Fruit fly (Drosophila melanogaster) whole organism, prepupa: ENCODE measurements around the gene Gfrl.

Experiments
- CG11294 ChIP-seq: fragments of 200-800 bp; sonication (Bioruptor generic); IDR thresholded peaks from 2 replicates; pipeline ENCODE4 v1.3.6; 2022; ENCODE audit warnings: missing biosample characterization, missing genetic modification characterization
- CG11902 ChIP-seq: fragments of 200-800 bp; sonication (Bioruptor generic); optimal IDR thresholded peaks from 3 replicates; lab custom pipeline; 2016; ENCODE audit warnings: missing biosample characterization, missing genetic modification characterization
- CG1621 ChIP-seq: fragments of 200-800 bp; sonication (Bioruptor generic); optimal IDR thresholded peaks from 3 replicates; lab custom pipeline; 2018; ENCODE audit warnings: missing biosample characterization, mild to moderate bottlenecking, missing genetic modification characterization
- CG3032 ChIP-seq: fragments of 200-800 bp; optimal IDR thresholded peaks from 2 replicates; lab custom pipeline; 2019; ENCODE audit warnings: missing biosample characterization, mild to moderate bottlenecking, missing genetic modification characterization, moderate library complexity
- CG31627 ChIP-seq: fragments of 200-800 bp; sonication (Bioruptor generic); optimal IDR thresholded peaks from 3 replicates; lab custom pipeline; 2016; ENCODE audit warnings: missing biosample characterization, missing genetic modification characterization
- CG32006 ChIP-seq: fragments of 200-800 bp; sonication (Bioruptor generic); optimal IDR thresholded peaks from 3 replicates; lab custom pipeline; 2017; ENCODE audit warnings: missing biosample characterization, mild to moderate bottlenecking, missing genetic modification characterization
- CG34406 ChIP-seq: fragments of 200-800 bp; sonication (Bioruptor generic); optimal IDR thresholded peaks from 3 replicates; lab custom pipeline; 2016; ENCODE audit warnings: missing biosample characterization, missing genetic modification characterization
- CG3919 ChIP-seq: fragments of 200-800 bp; sonication (Bioruptor generic); optimal IDR thresholded peaks from 3 replicates; lab custom pipeline; 2016; ENCODE audit warnings: missing biosample characterization, missing genetic modification characterization
- CG4318 ChIP-seq: fragments of 200-800 bp; sonication (Bioruptor generic); optimal IDR thresholded peaks from 3 replicates; lab custom pipeline; 2017; ENCODE audit warnings: missing biosample characterization, mild to moderate bottlenecking, missing genetic modification characterization
- CG6276 ChIP-seq: fragments of 200-800 bp; sonication (Bioruptor generic); optimal IDR thresholded peaks from 2 replicates; lab custom pipeline; 2017; ENCODE audit warnings: missing biosample characterization, mild to moderate bottlenecking, missing genetic modification characterization
- CG6808 ChIP-seq: fragments of 200-800 bp; sonication (Bioruptor generic); optimal IDR thresholded peaks from 3 replicates; lab custom pipeline; 2017; ENCODE audit warnings: missing biosample characterization, missing genetic modification characterization, mild to moderate bottlenecking, moderate library complexity, missing genetic modification reagents
- CG6854 ChIP-seq: fragments of 200-800 bp; sonication (Bioruptor generic); optimal IDR thresholded peaks from 2 replicates; lab custom pipeline; 2017; ENCODE audit warnings: missing biosample characterization, mild to moderate bottlenecking, missing genetic modification characterization
- CG8119 ChIP-seq: fragments of 200-800 bp; sonication (Bioruptor generic); IDR thresholded peaks from 3 replicates; pipeline ENCODE4 v1.3.6; 2022; ENCODE audit warnings: missing biosample characterization, missing genetic modification characterization
- Eip75B ChIP-seq: fragments of 200-800 bp; sonication (Bioruptor generic); optimal IDR thresholded peaks from 3 replicates; lab custom pipeline; 2016; ENCODE audit warnings: missing biosample characterization, missing genetic modification characterization
- Eip78C ChIP-seq: fragments of 200-800 bp; sonication (Bioruptor generic); peaks from one replicate; lab custom pipeline; 2016; ENCODE audit warnings: missing biosample characterization, missing genetic modification characterization
- Eip93F ChIP-seq: fragments of 200-800 bp; sonication (Bioruptor generic); optimal IDR thresholded peaks from 2 replicates; lab custom pipeline; 2016; ENCODE audit warnings: missing biosample characterization, mild to moderate bottlenecking, missing genetic modification characterization
- Ets21C ChIP-seq: fragments of 200-800 bp; sonication (Bioruptor generic); optimal IDR thresholded peaks from 3 replicates; lab custom pipeline; 2016; ENCODE audit warnings: missing biosample characterization, missing genetic modification characterization
- Gug ChIP-seq: fragments of 200-800 bp; sonication (Bioruptor generic); IDR thresholded peaks from 2 replicates; pipeline ENCODE4 v1.3.6; 2022; ENCODE audit warnings: missing biosample characterization, missing genetic modification characterization
- Hr38 ChIP-seq: sonication (Bioruptor generic); optimal IDR thresholded peaks from 2 replicates; lab custom pipeline; 2016; ENCODE audit warnings: missing biosample characterization, missing genetic modification characterization
- Lpt ChIP-seq: fragments of 200-800 bp; sonication (Bioruptor generic); optimal IDR thresholded peaks from 3 replicates; lab custom pipeline; 2016; ENCODE audit warnings: missing biosample characterization, missing genetic modification characterization
- Met ChIP-seq: fragments of 200-800 bp; sonication (Bioruptor generic); optimal IDR thresholded peaks from 3 replicates; lab custom pipeline; 2016; ENCODE audit warnings: missing biosample characterization, missing genetic modification characterization
- OdsH ChIP-seq: fragments of 200-800 bp; sonication (Bioruptor generic); optimal IDR thresholded peaks from 3 replicates; lab custom pipeline; 2016; ENCODE audit warnings: missing biosample characterization, missing genetic modification characterization
- Sox102F ChIP-seq: fragments of 200-800 bp; sonication (Bioruptor generic); optimal IDR thresholded peaks from 2 replicates; lab custom pipeline; 2016; ENCODE audit warnings: missing biosample characterization, mild to moderate bottlenecking, missing genetic modification characterization
- Sox15 ChIP-seq: fragments of 200-800 bp; sonication (Bioruptor generic); optimal IDR thresholded peaks from 3 replicates; lab custom pipeline; 2016; ENCODE audit warnings: missing biosample characterization, missing genetic modification characterization
- achi ChIP-seq: fragments of 200-800 bp; sonication (Bioruptor generic); optimal IDR thresholded peaks from 3 replicates; lab custom pipeline; 2016; ENCODE audit warnings: missing biosample characterization, missing genetic modification characterization
- acj6 ChIP-seq: fragments of 200-800 bp; sonication (Bioruptor generic); optimal IDR thresholded peaks from 3 replicates; lab custom pipeline; 2016; ENCODE audit warnings: missing biosample characterization, missing genetic modification characterization
- cyc ChIP-seq: fragments of 200-800 bp; sonication (Bioruptor generic); optimal IDR thresholded peaks from 3 replicates; lab custom pipeline; 2016; ENCODE audit warnings: missing biosample characterization, missing genetic modification characterization
- dac ChIP-seq: fragments of 200-800 bp; sonication (Bioruptor generic); optimal IDR thresholded peaks from 2 replicates; lab custom pipeline; 2017; ENCODE audit warnings: missing biosample characterization, mild to moderate bottlenecking, missing genetic modification characterization
- fd59A ChIP-seq: fragments of 200-800 bp; sonication (Bioruptor generic); optimal IDR thresholded peaks from 2 replicates; lab custom pipeline; 2017; ENCODE audit warnings: missing biosample characterization, mild to moderate bottlenecking, missing genetic modification characterization, missing genetic modification reagents
- fd85E ChIP-seq: fragments of 200-800 bp; sonication (Bioruptor generic); optimal IDR thresholded peaks from 3 replicates; lab custom pipeline; 2016; ENCODE audit warnings: missing biosample characterization, missing genetic modification characterization
- lz ChIP-seq: fragments of 200-800 bp; sonication (Bioruptor generic); optimal IDR thresholded peaks from 3 replicates; lab custom pipeline; 2016; ENCODE audit warnings: missing biosample characterization, missing genetic modification characterization
- pdm3 ChIP-seq: fragments of 200-800 bp; sonication (Bioruptor generic); optimal IDR thresholded peaks from 3 replicates; lab custom pipeline; 2016; ENCODE audit warnings: missing biosample characterization, missing genetic modification characterization
- spab ChIP-seq: fragments of 200-800 bp; sonication (Bioruptor generic); optimal IDR thresholded peaks from 2 replicates; lab custom pipeline; 2017; ENCODE audit warnings: missing biosample characterization, mild to moderate bottlenecking, missing genetic modification characterization, missing genetic modification reagents
- ss ChIP-seq, 2 experiments: fragments of 200-800 bp; sonication (Bioruptor generic); optimal IDR thresholded peaks; 2 replicates in 1 of 2; 3 replicates in 1 of 2; lab custom pipeline; 2017 to 2018; ENCODE audit warnings: mild to moderate bottlenecking in 2 of 2, missing biosample characterization in 2 of 2, missing genetic modification characterization in 2 of 2, moderate library complexity in 1 of 2
- svp ChIP-seq: fragments of 200-800 bp; sonication (Bioruptor generic); peaks from one replicate; lab custom pipeline; 2016; ENCODE audit warnings: missing biosample characterization, missing genetic modification characterization
- topi ChIP-seq: fragments of 200-800 bp; sonication (Bioruptor generic); optimal IDR thresholded peaks from 3 replicates; lab custom pipeline; 2016; ENCODE audit warnings: missing biosample characterization, missing genetic modification characterization
- vri ChIP-seq: fragments of 200-800 bp; sonication (Bioruptor generic); optimal IDR thresholded peaks from 3 replicates; lab custom pipeline; 2016; ENCODE audit warnings: missing biosample characterization, mild to moderate bottlenecking, missing genetic modification characterization

The Gfrl gene

dm6 chr3R:20449487-20449886, 34.9 kb downstream of the Gfrl start:
- TF ChIP-seq topi (GFP tag; lab: Kevin White, UChicago) = no peak
- no peak for TF ChIP-seq OdsH (GFP tag; lab: Kevin White, UChicago)
- no peak for TF ChIP-seq CG3032
- no peak for TF ChIP-seq Gug
- TF ChIP-seq CG8119 (GFP tag; lab: Robert Waterston, UW) = no peak
- TF ChIP-seq dac = no peak
- no peak for TF ChIP-seq fd85E (GFP tag; lab: Kevin White, UChicago)
- no peak for TF ChIP-seq acj6 (GFP tag; lab: Kevin White, UChicago)
- no peak for TF ChIP-seq CG6854 (GFP tag; lab: Kevin White, UChicago)
- no peak for TF ChIP-seq CG6808
- TF ChIP-seq spab = no peak
- TF ChIP-seq Eip78C (GFP tag; lab: Kevin White, UChicago) = no peak
- no peak for TF ChIP-seq svp (GFP tag; lab: Kevin White, UChicago)
- no peak for TF ChIP-seq Eip93F
- no peak for TF ChIP-seq Sox15 (GFP tag; lab: Kevin White, UChicago)
- TF ChIP-seq CG31627 (GFP tag; lab: Kevin White, UChicago) = no peak
- no peak for TF ChIP-seq CG34406 (GFP tag; lab: Kevin White, UChicago)
- TF ChIP-seq CG4318 = no peak
- TF ChIP-seq vri (GFP tag; lab: Kevin White, UChicago) = no peak

dm6 chr3R:20422092-20422491, 62.3 kb downstream of the Gfrl start:
- TF ChIP-seq Met (GFP tag; lab: Kevin White, UChicago) (no peak), svp (GFP tag; lab: Kevin White, UChicago) (peak; percentile 33)

- TF ChIP-seq Sox15 (GFP tag; lab: Kevin White, UChicago) = no peak
- no peak for TF ChIP-seq CG1621 (tag; lab: Kevin White, UChicago)
- TF ChIP-seq Gug = no peak
- no peak for TF ChIP-seq CG34406 (GFP tag; lab: Kevin White, UChicago)
- TF ChIP-seq Eip75B (GFP tag; lab: Kevin White, UChicago) = no peak
- TF ChIP-seq CG8119 (GFP tag; lab: Robert Waterston, UW) = no peak
- TF ChIP-seq Lpt (GFP tag; lab: Kevin White, UChicago) = no peak
- TF ChIP-seq pdm3 = no peak
- TF ChIP-seq CG6808 = no peak
- no peak for TF ChIP-seq ss (GFP tag; optimal IDR thresholded peaks at IDR 0.05; lab: Kevin White, UChicago)
- TF ChIP-seq CG32006 (GFP tag; lab: Kevin White, UChicago) = no peak
- TF ChIP-seq CG4318 = no peak
Measured at dm6 chr3R:20407771-20408315, 76.5 kb downstream of the Gfrl start, which contains the start of the genes Tmlh and eIF3g2. TSS of gene Tmlh (minus strand) at chr3R:20407871. TSS of gene eIF3g2 (plus strand) at chr3R:20408265.

dm6 chr3R:20407245-20407644, 77.1 kb downstream of the Gfrl start:
- peak; percentile 31 for TF ChIP-seq Eip78C (GFP tag; lab: Kevin White, UChicago)
- TF ChIP-seq svp (GFP tag; lab: Kevin White, UChicago) = peak; percentile 94
- no peak for TF ChIP-seq Ets21C
- no peak for TF ChIP-seq lz
- peak; percentile 46 for TF ChIP-seq CG6276 (GFP tag; lab: Kevin White, UChicago)
- TF ChIP-seq fd59A (GFP tag; lab: Kevin White, UChicago) = no peak
- TF ChIP-seq cyc = no peak
- TF ChIP-seq spab = peak; percentile 19
- TF ChIP-seq CG6808 = no peak

- no peak for TF ChIP-seq topi (GFP tag; lab: Kevin White, UChicago)
- TF ChIP-seq ss (GFP tag; optimal IDR thresholded peaks at IDR 0.05; lab: Kevin White, UChicago) = no peak
- no peak for TF ChIP-seq OdsH (GFP tag; lab: Kevin White, UChicago)
- TF ChIP-seq CG11294 (GFP tag; lab: Robert Waterston, UW) = no peak
- no peak for TF ChIP-seq achi (GFP tag; lab: Kevin White, UChicago)
- no peak for TF ChIP-seq vri (GFP tag; lab: Kevin White, UChicago)
- TF ChIP-seq CG11902 (GFP tag; lab: Kevin White, UChicago) = no peak
- no peak for TF ChIP-seq CG6276 (GFP tag; lab: Kevin White, UChicago)
- TF ChIP-seq CG3919 = no peak
- no peak for TF ChIP-seq Eip93F
- no peak for TF ChIP-seq Met (GFP tag; lab: Kevin White, UChicago)
- TF ChIP-seq CG31627 (GFP tag; lab: Kevin White, UChicago) = no peak
- TF ChIP-seq Sox102F (GFP tag; lab: Kevin White, UChicago) = no peak
- TF ChIP-seq Hr38 (GFP tag; lab: Kevin White, UChicago) = no peak
- TF ChIP-seq CG32006 (GFP tag; lab: Kevin White, UChicago) = no peak
Measured at dm6 chr3R:20360008-20360407, 124.4 kb downstream of the Gfrl start, which contains the start of gene MtnC. TSS of gene MtnC (plus strand) at chr3R:20360308.
